Worm (Caenorhabditis elegans) whole organism, L4/young adult: ENCODE measurements around the gene irld-39.

ENCODE experiments used
- W03F9.2 ChIP-seq: fragments of 150-350 bp; optimal IDR thresholded peaks from 2 replicates; lab custom pipeline; 2014; ENCODE audit warnings: missing biosample characterization, missing genetic modification characterization
- him-1 ChIP-seq: sonication (generic microtip); optimal IDR thresholded peaks from 2 replicates; lab custom pipeline; 2016; ENCODE audit warnings: missing genotype, missing genetic modification reagents, missing genetic modification characterization, missing compliant biosample characterization

- TF ChIP-seq W03F9.2 (tag; lab: Kevin White, UChicago) (no peak), him-1 (tag; lab: Kevin White, UChicago) (no peak)
Measured at ce11 chrIV:16247131-16247530, 14.2 kb downstream of the irld-39 start, which contains the start of gene F38C2.1.
